Fruit fly (Drosophila melanogaster): ENCODE results near the gene Ns3.
A peak's percentile ranks its signal among the peaks of the same experiment; 100 is the strongest.

The Ns3 gene

dm6 chrX:1476848-1477247 lies 12.8 kb upstream of the Ns3 start, which contains the start of the genes Rab27 and mei-38 (continued):
- TF ChIP-seq CG13894 (tag; optimal IDR thresholded peaks at IDR 0.05) (no peak), CG3281 (GFP tag; optimal IDR thresholded peaks at IDR 0.05) (no peak), CG8089 (GFP tag; optimal IDR thresholded peaks at IDR 0.05) (no peak), CG14710 (tag; optimal IDR thresholded peaks at IDR 0.05) (peak; percentile 38), pb (GFP tag; optimal IDR thresholded peaks at IDR 0.05) (no peak), sd (tag; optimal IDR thresholded peaks at IDR 0.05) (no peak), stwl (tag; optimal IDR thresholded peaks at IDR 0.05) (peak; percentile 23), kni (GFP tag; optimal IDR thresholded peaks at IDR 0.05) (no peak), br (optimal IDR thresholded peaks at IDR 0.05) (no peak), gro (GFP tag; optimal IDR thresholded peaks at IDR 0.05) (no peak), ftz-f1 (GFP tag; optimal IDR thresholded peaks at IDR 0.05) (no peak), ind (GFP tag; optimal IDR thresholded peaks at IDR 0.05) (no peak), CG10431 (GFP tag; optimal IDR thresholded peaks at IDR 0.05) (no peak), CG2120 (GFP tag; optimal IDR thresholded peaks at IDR 0.05) (peak; percentile 56), Doc2 (GFP tag; IDR thresholded peaks at IDR 0.05) (no peak), CG5245 (GFP tag; optimal IDR thresholded peaks at IDR 0.05) (no peak), Fer2 (tag; optimal IDR thresholded peaks at IDR 0.05) (no peak), CG4854 (GFP tag; optimal IDR thresholded peaks at IDR 0.05) (no peak), eve (GFP tag; optimal IDR thresholded peaks at IDR 0.05) (no peak), BtbVII (GFP tag; optimal IDR thresholded peaks at IDR 0.05) (no peak), psq (GFP tag; optimal IDR thresholded peaks at IDR 0.05) (no peak), fu2 (GFP tag; optimal IDR thresholded peaks at IDR 0.05) (peak; percentile 3), NfI (GFP tag; optimal IDR thresholded peaks at IDR 0.05) (no peak), Usf (GFP tag; optimal IDR thresholded peaks at IDR 0.05) (no peak), Hand (GFP tag; optimal IDR thresholded peaks at IDR 0.05) (no peak), bcd (GFP tag; optimal IDR thresholded peaks at IDR 0.05) (no peak), chn (GFP tag; optimal IDR thresholded peaks at IDR 0.05) (no peak), CG10543 (GFP tag; optimal IDR thresholded peaks at IDR 0.05) (no peak), Scr (GFP tag; IDR thresholded peaks at IDR 0.05; ENCODE audit: partially characterized antibody) (peak; percentile 74), CG6654 (GFP tag; optimal IDR thresholded peaks at IDR 0.05) (no peak), nerfin-1 (tag; optimal IDR thresholded peaks at IDR 0.05) (no peak), CG3163 (GFP tag; optimal IDR thresholded peaks at IDR 0.05) (peak; percentile 13), Dek (tag; optimal IDR thresholded peaks at IDR 0.05) (no peak), slou (GFP tag; optimal IDR thresholded peaks at IDR 0.05) (no peak), Tbp (GFP tag; optimal IDR thresholded peaks at IDR 0.05) (no peak), B-H1 (GFP tag; IDR thresholded peaks at IDR 0.05) (no peak), unc-4 (GFP tag; IDR thresholded peaks at IDR 0.05; ENCODE audit: partially characterized antibody) (peak; percentile 70), Kr (GFP tag; optimal IDR thresholded peaks at IDR 0.05) (no peak), kah (GFP tag; optimal IDR thresholded peaks at IDR 0.05) (no peak), CG12299 (tag; optimal IDR thresholded peaks at IDR 0.05) (no peak), Gsc (GFP tag; IDR thresholded peaks at IDR 0.05) (no peak), CG16863 (GFP tag; optimal IDR thresholded peaks at IDR 0.05) (no peak), Max (GFP tag; optimal IDR thresholded peaks at IDR 0.05) (no peak), B-H2 (GFP tag; optimal IDR thresholded peaks at IDR 0.05) (peak; percentile 11), Jarid2 (GFP tag; optimal IDR thresholded peaks at IDR 0.05) (no peak), Xbp1 (GFP tag; optimal IDR thresholded peaks at IDR 0.05) (peak; percentile 20), CG12391 (tag; optimal IDR thresholded peaks at IDR 0.05) (no peak), disco-r (GFP tag; optimal IDR thresholded peaks at IDR 0.05) (no peak), CG30431 (GFP tag; optimal IDR thresholded peaks at IDR 0.05) (no peak), zen (tag; optimal IDR thresholded peaks at IDR 0.05) (peak; percentile 53), ci (GFP tag; IDR thresholded peaks at IDR 0.05) (no peak), sob (GFP tag; IDR thresholded peaks at IDR 0.05) (peak; percentile 61; the same call in 1 of the 2 replicates)

Data from whole organism, embryonic.